Fruit fly (Drosophila melanogaster) ovary, adult (tissue): ENCODE results near the gene can.

Source experiments
- CG17801 ChIP-seq: fragments of 200-800 bp; optimal IDR thresholded peaks from 2 replicates; lab custom pipeline; 2019; ENCODE audit warnings: missing biosample characterization, mild to moderate bottlenecking, missing genetic modification characterization, moderate library complexity; ENCODE audit not compliant: partially characterized antibody

The can gene

DNA sequence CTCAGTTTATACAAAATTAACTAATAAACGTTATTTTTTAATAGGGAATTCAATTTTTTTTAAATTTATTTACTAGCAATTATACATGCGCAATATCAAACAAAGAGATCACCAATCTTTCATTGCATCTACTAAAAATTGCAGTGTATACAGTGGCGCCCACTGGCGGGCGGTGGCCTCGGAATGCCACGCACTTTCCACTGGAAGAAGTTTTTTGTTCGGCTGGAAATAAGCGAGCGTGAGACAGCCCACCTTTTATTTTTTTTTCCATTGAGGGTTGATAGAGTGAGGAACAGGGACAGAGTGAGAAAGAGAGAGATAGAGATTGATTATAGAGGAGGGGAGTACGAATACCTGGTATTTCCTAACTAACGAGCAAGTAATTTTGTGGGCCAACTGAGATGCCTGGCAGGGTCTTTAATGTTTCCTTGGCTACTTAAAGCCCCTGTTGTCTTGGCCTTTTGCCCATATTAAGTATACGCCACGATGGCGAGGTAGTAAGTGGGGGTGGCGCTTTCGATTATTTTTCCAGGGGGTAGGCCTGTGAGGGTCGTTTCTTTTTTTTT is 4.8 kb upstream of the can start:
- no peak for TF ChIP-seq CG17801 (GFP tag; lab: Kevin White, UChicago)

DNA sequence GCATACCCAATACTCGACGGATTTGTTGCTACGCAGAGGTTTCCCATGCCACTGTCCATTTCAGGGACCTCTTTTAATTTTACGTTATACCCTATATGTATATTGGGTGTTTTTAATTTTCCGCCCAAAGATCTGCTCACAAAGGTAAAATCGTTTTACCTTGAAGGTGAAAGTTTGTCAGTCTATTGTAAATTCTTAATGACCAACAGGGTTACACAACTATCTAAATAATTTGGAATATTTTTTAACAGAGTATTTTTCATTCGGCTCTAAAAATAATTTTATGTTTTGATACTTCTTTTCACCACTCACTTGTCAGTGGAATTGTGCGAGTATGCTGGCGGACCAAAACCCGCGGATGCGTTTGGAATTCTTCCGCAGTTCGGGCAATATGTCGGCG is 694 bp upstream of the can start:
- no peak for TF ChIP-seq CG17801 (GFP tag; lab: Kevin White, UChicago)

DNA sequence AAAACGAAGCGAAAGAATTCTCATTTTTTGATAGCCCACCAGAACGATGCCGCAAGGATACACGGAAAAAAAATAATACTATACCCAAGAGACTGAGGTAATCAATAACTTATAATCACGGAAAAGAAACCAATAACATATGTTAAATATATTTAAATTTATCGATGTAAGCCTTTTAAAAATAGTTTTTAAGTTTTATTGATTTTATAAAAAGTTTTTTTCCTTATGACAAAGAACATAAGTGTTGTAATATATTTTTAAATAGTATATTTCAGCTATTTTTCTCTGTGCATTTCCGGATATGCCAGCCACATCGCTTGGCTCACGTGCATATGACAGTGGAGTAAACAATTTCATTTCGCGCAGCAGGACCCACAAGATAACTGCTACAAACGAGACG is 4.1 kb downstream of the can start:
- no peak for TF ChIP-seq CG17801 (GFP tag; lab: Kevin White, UChicago)

DNA sequence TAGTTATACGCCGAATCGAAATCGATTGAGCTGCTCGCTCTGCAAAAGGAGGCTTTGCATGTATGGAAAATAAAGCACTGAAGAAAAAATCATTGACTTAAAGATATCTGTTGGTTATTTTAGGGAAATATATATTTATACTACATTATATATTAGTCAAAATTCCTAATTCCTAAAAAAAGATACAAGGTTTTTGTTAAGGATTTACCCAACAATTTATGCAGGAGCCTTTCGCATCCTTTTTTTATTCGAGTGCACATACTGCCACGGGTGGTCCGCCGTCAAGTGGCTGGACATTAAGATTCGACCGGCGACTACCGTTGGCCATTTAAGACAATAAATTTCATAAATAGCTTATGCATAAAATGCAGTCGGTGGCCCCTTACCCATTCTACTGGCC is 5.7 kb downstream of the can start:
- TF ChIP-seq CG17801 (GFP tag; lab: Kevin White, UChicago), result no peak

DNA sequence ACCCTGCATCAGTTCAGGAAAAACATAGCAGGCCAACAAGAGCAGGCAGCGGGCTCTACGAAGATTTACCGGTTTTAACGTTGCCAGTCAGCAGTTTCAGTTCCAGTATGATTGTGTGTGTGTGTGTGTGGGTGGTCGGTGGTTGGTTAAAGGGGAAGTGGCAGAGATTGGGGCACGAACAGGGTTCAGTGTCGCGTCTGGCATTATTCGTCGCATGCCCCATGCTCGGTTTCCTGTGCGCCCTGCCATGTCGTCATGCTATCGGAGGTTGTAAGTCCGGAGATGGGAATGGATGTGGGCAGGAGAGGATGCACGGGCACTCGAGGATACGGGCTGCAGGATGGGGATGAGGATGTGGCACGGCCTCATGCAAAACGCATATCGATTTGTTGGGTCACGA is 8.2 kb downstream of the can start:
- TF ChIP-seq CG17801 (GFP tag; lab: Kevin White, UChicago), result no peak

DNA sequence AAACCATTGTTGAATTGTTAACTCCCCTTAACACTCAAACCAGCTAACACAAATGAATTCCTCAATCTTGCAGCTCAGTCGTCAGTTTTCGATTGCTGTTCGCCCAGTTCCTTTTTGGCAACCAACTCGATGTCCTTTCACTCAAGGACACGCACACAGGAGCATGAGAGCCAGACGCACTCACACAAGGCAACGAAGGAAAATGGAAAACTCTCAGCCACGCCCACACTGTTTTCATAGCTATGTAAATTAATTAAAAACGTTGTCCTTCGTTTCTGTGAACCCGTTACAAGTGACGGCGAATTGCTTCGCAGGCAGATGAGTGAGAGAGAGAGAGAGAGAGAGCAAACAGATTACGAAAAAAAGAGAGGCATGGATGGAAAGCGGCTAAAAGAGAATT is 12.8 kb downstream of the can start:
- no peak for TF ChIP-seq CG17801 (GFP tag; lab: Kevin White, UChicago)

DNA sequence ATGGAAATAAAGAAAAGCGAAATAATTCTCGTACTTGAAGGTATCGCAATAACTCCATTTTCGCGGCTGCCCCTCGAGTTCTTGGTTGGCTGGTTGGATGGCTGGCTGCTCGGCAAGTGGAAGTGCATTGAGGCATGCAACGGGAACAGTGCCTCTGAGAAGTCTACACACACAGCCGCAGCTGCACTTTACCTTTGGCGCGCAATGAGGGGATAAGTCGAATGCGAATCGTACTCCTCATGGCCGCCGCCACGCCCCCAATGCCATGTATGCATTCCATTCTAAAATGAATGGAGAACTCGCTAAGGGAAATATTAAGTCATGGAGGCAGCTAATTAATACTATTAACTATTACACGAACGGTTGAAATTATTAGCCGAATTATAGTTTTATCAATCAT is 17.1 kb downstream of the can start:
- no peak for TF ChIP-seq CG17801 (GFP tag; lab: Kevin White, UChicago)

DNA sequence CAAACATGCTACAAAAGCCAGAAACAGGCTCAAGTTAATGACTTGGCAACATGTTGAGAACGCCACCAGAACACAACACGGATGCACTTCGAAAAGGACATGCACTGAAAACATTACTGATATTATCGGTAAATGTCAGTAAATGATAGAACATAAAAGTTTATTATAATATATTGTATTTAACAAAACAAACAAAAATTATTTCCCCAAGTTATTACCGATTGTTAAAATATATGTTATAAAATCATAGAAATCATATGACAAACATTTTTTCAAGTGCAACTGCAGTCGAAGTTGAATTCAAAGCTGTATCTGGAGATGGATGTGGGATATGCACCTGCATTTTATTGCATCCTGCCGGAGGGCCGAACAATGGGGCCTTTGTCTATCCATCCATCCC is 19.3 kb downstream of the can start:
- TF ChIP-seq CG17801 (GFP tag; lab: Kevin White, UChicago), result no peak

DNA sequence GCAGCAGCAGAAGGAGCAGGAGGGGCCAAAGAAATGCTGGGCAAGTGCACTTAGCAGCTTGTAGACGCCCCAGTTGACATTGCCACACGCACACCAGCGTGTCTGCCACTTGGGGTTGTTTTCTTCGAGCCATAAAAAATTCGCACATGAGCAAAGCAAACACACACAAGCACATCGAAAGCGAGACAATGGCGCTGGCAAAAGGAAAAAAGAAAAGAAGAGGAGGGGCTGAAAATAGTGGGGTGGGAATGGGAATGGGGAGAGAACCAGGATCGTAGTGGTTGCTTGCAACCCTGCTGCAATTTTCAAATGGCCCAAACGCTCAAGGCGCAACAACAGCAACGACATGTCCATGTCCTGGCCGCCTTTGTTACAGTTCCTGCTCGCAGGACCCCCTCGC is 19.8 kb downstream of the can start:
- no peak for TF ChIP-seq CG17801 (GFP tag; lab: Kevin White, UChicago)

DNA sequence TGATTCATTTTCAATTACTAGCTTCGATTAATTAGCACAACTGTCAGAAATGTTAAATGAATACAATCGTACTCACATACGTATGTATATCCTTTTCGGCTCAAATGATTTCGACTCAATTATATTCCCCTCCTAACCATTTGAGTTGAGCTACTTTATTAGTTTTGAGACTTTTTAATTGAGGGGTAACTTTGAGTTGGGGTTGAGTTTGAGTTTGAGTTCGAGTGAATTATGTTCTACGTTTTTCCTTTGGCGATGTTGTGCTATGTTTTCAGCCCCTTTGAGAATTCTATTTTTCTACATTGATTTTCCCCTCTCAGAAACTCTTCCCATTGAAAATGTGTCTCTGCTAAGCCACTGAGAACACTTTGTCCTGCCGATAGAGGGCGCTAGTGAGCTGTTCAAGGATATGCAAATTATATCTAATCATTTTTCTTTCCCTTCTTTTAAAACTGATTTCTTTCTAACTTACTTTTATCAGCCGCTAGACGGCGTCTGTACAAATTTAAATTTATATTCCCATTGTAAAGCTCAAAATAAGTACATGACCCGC is 20.6 kb downstream of the can start:
- TF ChIP-seq CG17801 (GFP tag; lab: Kevin White, UChicago), result no peak

DNA sequence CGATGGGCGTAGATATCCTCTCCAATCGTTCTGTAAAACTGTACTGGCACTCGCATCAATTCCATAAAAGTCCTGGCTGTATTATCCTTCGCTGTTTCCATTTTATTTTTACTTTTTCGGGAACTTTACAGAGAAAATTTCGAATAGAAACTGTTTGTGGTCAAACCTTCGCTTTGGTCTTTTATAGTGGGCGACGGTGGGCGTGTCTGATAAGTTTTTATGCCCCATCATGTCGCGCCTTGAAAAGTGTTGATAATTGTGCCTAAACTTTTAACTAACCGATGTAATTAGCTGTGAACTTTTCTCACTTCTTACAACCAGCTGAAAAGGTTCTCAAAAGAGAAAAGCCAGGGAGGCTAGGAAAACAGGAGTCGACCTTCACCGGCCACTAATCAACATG is 22.3 kb downstream of the can start, which contains the start of gene Or67c:
TSS of gene Or67c (minus strand) at position 101 of the 400 bp plus-strand sequence.
- TF ChIP-seq CG17801 (GFP tag; lab: Kevin White, UChicago), result no peak

DNA sequence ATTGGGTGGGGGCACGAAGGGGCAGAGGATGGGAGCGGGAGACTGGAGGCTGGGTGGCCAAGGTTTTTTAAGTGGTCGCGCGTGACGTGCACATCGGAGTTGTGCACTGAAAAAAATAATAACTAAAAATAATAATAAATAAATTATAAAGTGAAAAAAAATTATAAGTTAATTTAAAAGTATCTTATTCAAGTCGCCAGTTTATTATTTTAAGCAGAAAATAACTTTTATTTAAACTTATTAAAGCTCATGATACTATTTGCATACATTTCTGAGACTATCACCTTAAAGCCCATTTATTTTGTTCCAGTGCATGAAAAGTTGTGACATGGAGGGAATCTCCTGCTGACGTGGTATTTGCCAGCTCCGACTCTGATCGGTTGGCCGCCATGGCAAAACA is 24.7 kb downstream of the can start:
- no peak for TF ChIP-seq CG17801 (GFP tag; lab: Kevin White, UChicago)

DNA sequence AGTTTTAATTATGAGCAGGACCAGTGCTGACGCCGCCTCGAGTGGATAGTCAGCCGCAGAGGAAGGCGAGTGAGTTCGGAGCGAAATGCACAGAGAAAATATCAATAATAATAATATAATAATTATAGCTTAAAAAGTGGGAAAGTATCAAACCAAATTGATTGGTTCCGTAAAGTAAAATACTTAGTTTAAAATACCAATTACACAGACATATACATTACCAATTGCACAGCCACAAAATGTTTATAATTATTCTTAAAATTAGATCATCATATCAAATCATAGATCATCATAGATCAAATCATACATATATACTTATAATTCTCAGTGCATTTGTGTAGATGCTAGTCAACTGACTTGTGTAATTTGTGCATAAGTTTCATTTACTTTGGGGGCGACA is 28.4 kb downstream of the can start:
- TF ChIP-seq CG17801 (GFP tag; lab: Kevin White, UChicago), result no peak

DNA sequence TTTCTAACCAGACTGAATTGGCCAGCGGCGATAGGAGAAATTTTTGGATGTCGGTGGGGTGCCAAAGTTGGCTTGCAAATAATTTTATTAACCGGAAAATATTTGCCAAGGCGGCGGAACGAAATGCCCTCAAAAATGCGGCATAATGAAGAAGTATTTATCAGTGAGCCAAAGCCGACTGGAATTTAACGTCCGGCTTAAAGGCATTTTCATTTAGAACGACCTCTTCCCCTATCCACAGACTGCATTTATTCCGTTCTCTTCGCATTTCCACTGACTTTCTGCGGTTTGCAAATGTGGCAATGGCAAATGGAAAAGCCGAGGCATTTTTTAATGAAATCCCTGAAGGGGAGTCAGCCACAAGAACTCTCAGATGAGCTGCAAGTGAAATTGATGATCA is 33.9 kb downstream of the can start:
- TF ChIP-seq CG17801 (GFP tag; lab: Kevin White, UChicago), result no peak

DNA sequence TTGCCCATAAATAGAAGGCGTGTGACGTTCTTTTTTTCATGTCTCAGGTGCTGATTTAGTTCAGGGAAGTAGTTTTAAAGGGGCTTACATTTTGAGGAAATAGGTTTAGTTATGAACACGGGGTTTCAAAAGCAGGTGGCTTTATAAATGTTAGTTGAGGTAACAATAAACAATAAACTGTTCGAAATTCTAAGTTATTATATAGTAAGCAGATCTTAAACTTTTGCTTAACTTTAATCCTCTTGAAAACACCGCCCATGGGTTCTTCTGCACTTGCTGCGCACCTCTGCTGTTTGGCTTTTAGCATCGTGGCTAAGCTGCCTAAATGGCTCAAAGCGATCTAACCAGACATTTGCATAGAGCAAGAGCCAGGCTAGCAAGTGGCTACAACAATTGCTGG is 36.4 kb downstream of the can start:
- no peak for TF ChIP-seq CG17801 (GFP tag; lab: Kevin White, UChicago)

DNA sequence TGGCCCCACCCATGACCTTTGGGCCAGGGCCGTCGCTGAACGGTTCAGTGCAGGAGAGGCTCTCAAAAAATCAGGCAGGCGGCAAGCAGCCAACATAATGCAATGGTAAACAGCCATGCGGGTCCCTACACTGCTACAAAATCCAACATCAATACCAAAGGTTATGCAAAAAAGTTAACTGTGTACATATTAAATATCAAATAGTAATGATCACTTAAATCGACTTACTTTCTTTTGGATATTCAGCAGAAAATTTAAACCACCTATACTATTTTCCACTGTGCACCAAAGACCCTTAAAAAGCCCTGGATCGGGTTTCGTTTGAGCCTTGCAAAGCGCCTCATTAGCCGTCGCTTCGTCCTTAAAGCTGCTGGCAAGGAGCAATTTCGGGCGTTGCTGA is 39.8 kb downstream of the can start:
- TF ChIP-seq CG17801 (GFP tag; lab: Kevin White, UChicago), result no peak

DNA sequence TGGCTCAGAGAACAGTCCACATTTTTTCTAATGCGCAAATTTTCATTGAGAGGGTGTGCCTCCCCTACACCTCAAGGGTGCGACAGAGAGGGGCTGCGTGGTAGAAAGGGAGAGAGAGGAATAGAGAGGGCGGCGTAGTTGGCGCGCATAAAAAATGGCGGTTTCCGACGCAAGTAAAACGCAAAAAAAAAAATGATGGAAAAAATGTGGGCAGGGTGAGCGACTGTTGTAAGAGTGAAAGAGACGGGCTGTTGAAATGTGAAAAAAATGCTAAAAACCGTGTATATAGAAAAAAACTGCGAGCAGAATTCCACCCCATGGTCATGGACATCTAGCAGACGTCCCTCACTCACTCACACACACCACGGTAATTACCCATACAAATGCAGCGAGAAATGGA is 40.9 kb downstream of the can start:
- no peak for TF ChIP-seq CG17801 (GFP tag; lab: Kevin White, UChicago)
